Worm (Caenorhabditis elegans) whole organism, late embryonic: ENCODE results near the gene pot-1.

Source experiments
- T23F11.4 ChIP-seq: fragments of 200-800 bp; sonication (Bioruptor generic); optimal IDR thresholded peaks from 2 replicates; lab custom pipeline; 2018; ENCODE audit warnings: mild to moderate bottlenecking, missing genetic modification characterization, missing compliant biosample characterization
- ceh-19 ChIP-seq: fragments of 200-800 bp; sonication (Bioruptor generic); optimal IDR thresholded peaks from 2 replicates; lab custom pipeline; 2018; ENCODE audit warnings: mild to moderate bottlenecking, missing genetic modification characterization, missing compliant biosample characterization
- ceh-31 ChIP-seq: sonication (generic microtip); optimal IDR thresholded peaks from 2 replicates; lab custom pipeline; 2016; ENCODE audit warnings: missing genetic modification characterization, missing compliant biosample characterization
- ceh-45 ChIP-seq: fragments of 200-800 bp; sonication (Bioruptor generic); IDR thresholded peaks from 2 replicates; pipeline ENCODE4 v1.3.6; 2022; ENCODE audit warnings: missing genetic modification reagents, missing genetic modification characterization, missing compliant biosample characterization
- ceh-48 ChIP-seq: sonication (generic microtip); optimal IDR thresholded peaks from 2 replicates; lab custom pipeline; 2016; ENCODE audit warnings: missing genetic modification characterization, inconsistent platforms, missing compliant biosample characterization
- dmd-4 ChIP-seq: sonication (generic microtip); optimal IDR thresholded peaks from 2 replicates; lab custom pipeline; 2016; ENCODE audit warnings: borderline replicate concordance, missing genetic modification characterization, missing compliant biosample characterization
- fax-1 ChIP-seq: sonication (generic microtip); optimal IDR thresholded peaks from 2 replicates; lab custom pipeline; 2016; ENCODE audit warnings: missing genotype, missing genetic modification characterization, missing compliant biosample characterization
- hlh-30 ChIP-seq: sonication (generic microtip); optimal IDR thresholded peaks from 2 replicates; lab custom pipeline; 2017; ENCODE audit warnings: antibody characterized with exemption, missing genetic modification characterization, missing compliant biosample characterization; ENCODE audit not compliant: insufficient read depth
- hlh-6 ChIP-seq: sonication (generic microtip); optimal IDR thresholded peaks from 2 replicates; lab custom pipeline; 2016; ENCODE audit warnings: missing genotype, missing genetic modification characterization, missing compliant biosample characterization
- hlh-8 ChIP-seq: sonication (generic microtip); optimal IDR thresholded peaks from 2 replicates; lab custom pipeline; 2016; ENCODE audit warnings: missing genotype, missing genetic modification characterization, missing compliant biosample characterization
- npax-4 ChIP-seq: sonication (generic microtip); optimal IDR thresholded peaks from 2 replicates; lab custom pipeline; 2016; ENCODE audit warnings: missing genetic modification characterization, missing compliant biosample characterization
- odd-2 ChIP-seq: sonication (generic microtip); optimal IDR thresholded peaks from 2 replicates; lab custom pipeline; 2017; ENCODE audit warnings: antibody characterized with exemption, mild to moderate bottlenecking, missing genetic modification characterization, missing compliant biosample characterization
- ref-2 ChIP-seq: sonication (generic microtip); optimal IDR thresholded peaks from 2 replicates; lab custom pipeline; 2016; ENCODE audit warnings: missing genetic modification characterization, missing compliant biosample characterization
- syd-9 ChIP-seq: sonication (generic microtip); optimal IDR thresholded peaks from 2 replicates; lab custom pipeline; 2016; ENCODE audit warnings: mild to moderate bottlenecking, missing genetic modification characterization, moderate library complexity, missing compliant biosample characterization
- tbx-7 ChIP-seq: sonication (generic microtip); optimal IDR thresholded peaks from 2 replicates; lab custom pipeline; 2016; ENCODE audit warnings: missing genotype, missing genetic modification characterization, missing compliant biosample characterization
- unc-55 ChIP-seq: sonication (generic microtip); optimal IDR thresholded peaks from 2 replicates; lab custom pipeline; 2017; ENCODE audit warnings: missing biosample characterization, missing genetic modification reagents, missing genetic modification characterization
- zip-5 ChIP-seq: sonication (generic microtip); optimal IDR thresholded peaks from 2 replicates; lab custom pipeline; 2016; ENCODE audit warnings: missing genetic modification characterization, missing compliant biosample characterization

pot-1 gene

ce11 chrIII:7083106-7083505 is 50.4 kb downstream of the pot-1 start:
- TF ChIP-seq dmd-4 (tag; lab: Kevin White, UChicago) (no peak), hlh-30 (tag; lab: Kevin White, UChicago) (no peak), ceh-31 (tag; lab: Kevin White, UChicago) (no peak), ceh-19 (GFP tag; lab: Kevin White, UChicago) (no peak), ceh-48 (no peak), odd-2 (no peak), npax-4 (no peak), tbx-7 (tag; lab: Kevin White, UChicago) (no peak), fax-1 (no peak), unc-55 (GFP tag; lab: Kevin White, UChicago) (no peak), ref-2 (tag; lab: Kevin White, UChicago) (no peak), ceh-45 (GFP tag; lab: Robert Waterston, UW) (no peak), T23F11.4 (GFP tag; lab: Kevin White, UChicago) (no peak), hlh-6 (tag; lab: Kevin White, UChicago) (no peak), hlh-8 (tag; lab: Kevin White, UChicago) (no peak), syd-9 (no peak), zip-5 (no peak)
